Worm (Caenorhabditis elegans) whole organism, midembryonic: ENCODE results near the gene F53F1.3.

Experiments used
- T22C8.4 ChIP-seq: fragments of 200-800 bp; sonication (Bioruptor generic); IDR thresholded peaks from 2 replicates; pipeline ENCODE4 v1.3.6; 2022; ENCODE audit warnings: missing genetic modification characterization, missing compliant biosample characterization
- cog-1 ChIP-seq: sonication (generic microtip); optimal IDR thresholded peaks from 2 replicates; lab custom pipeline; 2016; ENCODE audit warnings: missing genetic modification characterization, missing compliant biosample characterization
- flt-1 ChIP-seq: fragments of 200-800 bp; sonication (Bioruptor generic); IDR thresholded peaks from 2 replicates; pipeline ENCODE4 v1.3.6; 2022; ENCODE audit warnings: missing genetic modification characterization, missing compliant biosample characterization
- klf-2 ChIP-seq: fragments of 200-800 bp; sonication (Bioruptor generic); conservative IDR thresholded peaks from 2 replicates; pipeline ENCODE4 v1.3.6; 2022; ENCODE audit warnings: missing genetic modification reagents, missing genetic modification characterization, missing compliant biosample characterization
- med-1 ChIP-seq: sonication (generic microtip); optimal IDR thresholded peaks from 2 replicates; lab custom pipeline; 2017; ENCODE audit warnings: missing genetic modification characterization, mild to moderate bottlenecking, missing compliant biosample characterization, antibody characterized with exemption, missing genetic modification reagents; ENCODE audit not compliant: insufficient read depth
- ref-1 ChIP-seq: fragments of 200-800 bp; sonication (Bioruptor generic); conservative IDR thresholded peaks from 2 replicates; pipeline ENCODE4 v1.3.6; 2022; ENCODE audit warnings: missing genetic modification reagents, missing genetic modification characterization, missing compliant biosample characterization
- tab-1 ChIP-seq: fragments of 200-800 bp; sonication (Bioruptor generic); IDR thresholded peaks from 2 replicates; pipeline ENCODE4 v1.3.6; 2022; ENCODE audit warnings: missing genetic modification characterization, missing compliant biosample characterization
- ztf-23 ChIP-seq: fragments of 200-800 bp; sonication (Bioruptor generic); IDR thresholded peaks from 2 replicates; pipeline ENCODE4 v1.3.6; 2022; ENCODE audit warnings: missing genetic modification reagents, missing genetic modification characterization, missing compliant biosample characterization
- ztf-29 ChIP-seq: fragments of 200-800 bp; sonication (Bioruptor generic); IDR thresholded peaks from 2 replicates; pipeline ENCODE4 v1.3.6; 2022; ENCODE audit warnings: missing genetic modification reagents, missing genetic modification characterization, missing compliant biosample characterization

F53F1.3 gene

ce11 chrV:13409089-13409488, 1.0 kb downstream of the F53F1.3 start:
- TF ChIP-seq ztf-29 (GFP tag; lab: Robert Waterston, UW) (no peak), klf-2 (GFP tag; lab: Robert Waterston, UW) (no peak), tab-1 (GFP tag; lab: Robert Waterston, UW) (no peak), ref-1 (GFP tag; lab: Robert Waterston, UW) (no peak), T22C8.4 (no peak), cog-1 (tag; lab: Kevin White, UChicago) (no peak), flt-1 (no peak), ztf-23 (GFP tag; lab: Robert Waterston, UW) (no peak)

DNA sequence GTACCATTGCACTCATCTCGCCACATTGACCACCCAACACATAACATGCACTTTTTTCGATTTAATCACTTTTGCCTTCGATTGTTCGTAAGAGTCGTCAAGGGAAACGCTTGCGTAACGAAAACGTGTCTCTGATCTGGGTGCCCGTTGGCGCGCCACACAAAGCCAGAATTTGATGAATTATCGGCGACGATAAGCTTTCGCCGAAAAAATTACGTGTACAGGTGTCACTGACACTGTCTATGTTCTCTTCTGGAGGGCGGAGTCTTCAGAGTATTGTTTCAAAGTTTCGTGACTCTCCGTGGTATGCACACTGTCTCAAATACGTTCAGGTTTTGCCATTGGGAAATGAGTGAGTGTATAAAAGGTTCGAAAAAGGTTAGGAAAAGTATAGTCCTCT, 2.6 kb downstream of the F53F1.3 start, which contains the start of gene F53F1.4:
Gene F53F1.4 (plus strand): TSS at position 390 of the 400 bp plus-strand sequence.
- TF ChIP-seq flt-1 (no peak), ref-1 (GFP tag; lab: Robert Waterston, UW) (no peak), tab-1 (GFP tag; lab: Robert Waterston, UW) (no peak), T22C8.4 (no peak), ztf-23 (GFP tag; lab: Robert Waterston, UW) (no peak), klf-2 (GFP tag; lab: Robert Waterston, UW) (no peak), cog-1 (tag; lab: Kevin White, UChicago) (no peak), ztf-29 (GFP tag; lab: Robert Waterston, UW) (no peak), med-1 (GFP tag; lab: Kevin White, UChicago) (no peak)

ce11 chrV:13411225-13411991, 3.4 kb downstream of the F53F1.3 start:
- TF ChIP-seq cog-1 (tag; lab: Kevin White, UChicago) (no peak), klf-2 (GFP tag; lab: Robert Waterston, UW) (no peak), T22C8.4 (no peak), flt-1 (no peak), med-1 (GFP tag; lab: Kevin White, UChicago) (no peak), ztf-29 (GFP tag; lab: Robert Waterston, UW) (no peak), ref-1 (GFP tag; lab: Robert Waterston, UW) (no peak)

DNA sequence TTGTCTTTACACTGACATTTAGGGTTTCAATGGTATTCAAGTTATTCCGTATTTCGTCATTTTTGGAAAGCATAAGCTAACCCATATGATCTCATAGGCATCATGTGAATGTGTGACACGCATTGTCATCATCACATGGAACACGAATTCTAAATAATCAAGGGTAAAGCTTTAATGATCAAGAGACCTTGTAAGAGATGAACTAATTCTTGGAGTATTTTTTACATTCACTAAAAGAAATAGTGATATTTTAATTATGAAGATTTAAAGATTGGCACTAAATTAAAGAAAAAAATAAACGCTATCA, 3.9 kb downstream of the F53F1.3 start:
- TF ChIP-seq cog-1 (tag; lab: Kevin White, UChicago): no peak
- TF ChIP-seq med-1 (GFP tag; lab: Kevin White, UChicago): no peak
- no peak for TF ChIP-seq T22C8.4
- TF ChIP-seq flt-1: no peak
- no peak for TF ChIP-seq ref-1 (GFP tag; lab: Robert Waterston, UW)
- no peak for TF ChIP-seq ztf-23 (GFP tag; lab: Robert Waterston, UW)
- no peak for TF ChIP-seq ztf-29 (GFP tag; lab: Robert Waterston, UW)
- TF ChIP-seq klf-2 (GFP tag; lab: Robert Waterston, UW): no peak
- TF ChIP-seq tab-1 (GFP tag; lab: Robert Waterston, UW): no peak

ce11 chrV:13413301-13413700, 5.3 kb downstream of the F53F1.3 start:
- TF ChIP-seq med-1 (GFP tag; lab: Kevin White, UChicago): no peak

DNA sequence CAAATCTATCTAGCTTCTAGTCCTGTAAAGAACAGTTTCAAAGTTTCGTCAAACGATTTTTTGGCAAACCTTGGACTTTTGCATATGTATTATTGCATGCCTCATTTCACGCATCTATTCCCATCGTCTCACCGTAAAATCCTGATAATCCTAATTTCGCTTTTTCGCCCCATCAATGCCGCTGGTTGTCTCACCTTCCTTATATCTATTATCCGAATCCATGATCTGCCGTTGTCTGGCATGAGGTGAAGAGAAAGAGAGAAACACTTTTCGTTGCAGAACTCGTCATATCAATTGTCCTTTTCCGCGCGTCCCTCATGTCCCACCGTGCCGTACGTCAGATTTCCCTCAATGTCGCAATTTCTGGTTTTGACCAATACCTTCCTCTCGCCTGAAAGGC, 6.5 kb downstream of the F53F1.3 start, which contains the start of gene cut-2:
Gene cut-2 (plus strand): TSS at position 365 of the 400 bp plus-strand sequence.
- TF ChIP-seq ztf-29 (GFP tag; lab: Robert Waterston, UW) (no peak), T22C8.4 (no peak), cog-1 (tag; lab: Kevin White, UChicago) (no peak), ztf-23 (GFP tag; lab: Robert Waterston, UW) (no peak), ref-1 (GFP tag; lab: Robert Waterston, UW) (no peak), flt-1 (no peak), med-1 (GFP tag; lab: Kevin White, UChicago) (no peak), klf-2 (GFP tag; lab: Robert Waterston, UW) (no peak), tab-1 (GFP tag; lab: Robert Waterston, UW) (no peak)

ce11 chrV:13415462-13415861, 7.4 kb downstream of the F53F1.3 start:
- TF ChIP-seq ztf-23 (GFP tag; lab: Robert Waterston, UW): no peak

DNA sequence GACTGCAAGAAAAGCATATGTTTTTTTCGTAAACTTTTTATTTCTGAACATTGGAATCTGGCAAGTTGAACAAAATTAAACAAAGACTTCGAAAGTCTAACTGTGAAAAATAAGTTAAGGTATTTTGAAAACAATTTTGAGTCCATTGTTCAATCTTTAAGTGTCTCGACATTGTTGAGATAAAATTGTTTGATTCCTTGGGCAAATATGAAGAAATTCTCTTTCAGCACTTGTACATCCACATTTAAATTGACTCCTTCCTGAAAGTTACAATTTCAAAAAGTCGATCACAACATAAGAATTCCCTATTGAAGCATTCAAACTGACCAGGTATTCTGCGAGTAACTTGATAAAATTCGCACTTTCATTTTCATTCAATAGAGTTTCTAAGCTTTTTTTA, 8.0 kb downstream of the F53F1.3 start:
- TF ChIP-seq med-1 (GFP tag; lab: Kevin White, UChicago) (no peak), ztf-29 (GFP tag; lab: Robert Waterston, UW) (no peak), ztf-23 (GFP tag; lab: Robert Waterston, UW) (no peak), cog-1 (tag; lab: Kevin White, UChicago) (no peak), flt-1 (no peak), T22C8.4 (no peak), ref-1 (GFP tag; lab: Robert Waterston, UW) (no peak), tab-1 (GFP tag; lab: Robert Waterston, UW) (no peak), klf-2 (GFP tag; lab: Robert Waterston, UW) (no peak)

DNA sequence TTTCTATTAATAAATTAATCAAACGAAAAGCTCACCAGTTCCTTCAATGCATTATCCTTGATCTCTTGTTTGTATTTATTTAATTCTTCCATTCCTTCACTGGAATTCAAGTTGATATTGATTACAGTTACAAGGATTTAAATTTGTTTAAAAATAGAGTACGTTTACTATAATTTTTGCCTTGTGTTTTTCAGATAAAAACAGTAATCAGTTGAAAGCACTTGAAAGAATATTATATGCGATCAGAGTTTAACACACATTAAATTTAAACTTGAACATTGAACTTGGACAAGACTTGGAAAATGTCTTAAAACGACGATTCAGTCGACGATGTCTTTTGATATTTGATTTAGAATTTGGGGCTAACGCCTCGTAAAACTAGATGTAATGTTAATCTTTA, 9.5 kb downstream of the F53F1.3 start, which contains the start of gene F53F1.6:
Gene F53F1.6 (minus strand): TSS at position 101 of the 400 bp plus-strand sequence.
- TF ChIP-seq klf-2 (GFP tag; lab: Robert Waterston, UW): no peak
- no peak for TF ChIP-seq tab-1 (GFP tag; lab: Robert Waterston, UW)
- no peak for TF ChIP-seq med-1 (GFP tag; lab: Kevin White, UChicago)
- no peak for TF ChIP-seq ref-1 (GFP tag; lab: Robert Waterston, UW)

ce11 chrV:13420640-13421039, 12.6 kb downstream of the F53F1.3 start, which contains the start of gene srv-8:
srv-8 (minus strand) TSS chrV:13420740.
- no peak for TF ChIP-seq T22C8.4
- TF ChIP-seq cog-1 (tag; lab: Kevin White, UChicago): no peak
- TF ChIP-seq med-1 (GFP tag; lab: Kevin White, UChicago): no peak
- no peak for TF ChIP-seq flt-1
- no peak for TF ChIP-seq ztf-23 (GFP tag; lab: Robert Waterston, UW)
- no peak for TF ChIP-seq ref-1 (GFP tag; lab: Robert Waterston, UW)
- no peak for TF ChIP-seq tab-1 (GFP tag; lab: Robert Waterston, UW)
- TF ChIP-seq klf-2 (GFP tag; lab: Robert Waterston, UW): no peak
- TF ChIP-seq ztf-29 (GFP tag; lab: Robert Waterston, UW): no peak
